Worm (Caenorhabditis elegans) whole organism, midembryonic: ENCODE results near the gene F16G10.2.

Experiments used
- flt-1 ChIP-seq: fragments of 200-800 bp; sonication (Bioruptor generic); IDR thresholded peaks from 2 replicates; pipeline ENCODE4 v1.3.6; 2022; ENCODE audit warnings: missing genetic modification characterization, missing compliant biosample characterization
- tab-1 ChIP-seq: fragments of 200-800 bp; sonication (Bioruptor generic); IDR thresholded peaks from 2 replicates; pipeline ENCODE4 v1.3.6; 2022; ENCODE audit warnings: missing genetic modification characterization, missing compliant biosample characterization
- ztf-29 ChIP-seq: fragments of 200-800 bp; sonication (Bioruptor generic); IDR thresholded peaks from 2 replicates; pipeline ENCODE4 v1.3.6; 2022; ENCODE audit warnings: missing genetic modification reagents, missing genetic modification characterization, missing compliant biosample characterization

DNA sequence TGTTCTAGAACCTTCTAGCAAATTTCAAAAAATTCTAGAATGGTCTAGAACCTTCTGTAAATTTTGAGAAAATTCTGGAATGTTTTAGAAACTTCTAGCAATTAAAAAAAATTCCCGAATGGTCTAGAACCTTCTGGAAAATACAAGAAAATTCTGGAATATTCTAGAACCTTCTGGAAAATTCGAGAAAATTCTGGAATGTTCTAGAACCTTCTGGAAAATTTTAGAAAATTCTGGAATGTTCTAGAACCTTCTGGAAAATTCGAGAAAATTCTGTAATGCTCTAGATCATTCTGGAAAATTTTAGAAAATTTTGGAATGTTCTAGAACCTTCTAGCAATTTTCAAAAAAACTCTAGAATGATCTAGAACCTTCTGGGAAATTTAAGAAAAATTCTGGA, 44.6 kb upstream of the F16G10.2 start:
- peak; percentile 63 for TF ChIP-seq flt-1 (GFP tag; lab: Robert Waterston, UW)
- TF ChIP-seq ztf-29 (GFP tag; lab: Robert Waterston, UW), result no peak
- no peak for TF ChIP-seq tab-1
